Fruit fly (Drosophila melanogaster) whole organism, wandering third instar larva: ENCODE data around the gene Dbct.

Experiments used
- Abd-B ChIP-seq: fragments of >200 bp; optimal IDR thresholded peaks from 2 replicates; lab custom pipeline; 2017; ENCODE audit warnings: missing biosample characterization, missing genetic modification characterization
- CG32264 ChIP-seq: fragments of 200-800 bp; sonication (Bioruptor generic); optimal IDR thresholded peaks from 2 replicates; lab custom pipeline; 2016; ENCODE audit warnings: missing biosample characterization, missing genetic modification characterization
- CG9705 ChIP-seq: fragments of 200-800 bp; sonication (Bioruptor generic); optimal IDR thresholded peaks from 2 replicates; lab custom pipeline; 2018; ENCODE audit warnings: missing biosample characterization, mild to moderate bottlenecking, missing genetic modification characterization
- CrebA ChIP-seq: fragments of 200-800 bp; sonication (Bioruptor generic); optimal IDR thresholded peaks from 2 replicates; lab custom pipeline; 2016; ENCODE audit warnings: missing biosample characterization, mild to moderate bottlenecking, missing genetic modification characterization, borderline replicate concordance
- Dfd ChIP-seq: fragments of >200 bp; optimal IDR thresholded peaks from 2 replicates; lab custom pipeline; 2017; ENCODE audit warnings: missing biosample characterization, missing genetic modification characterization
- Dif ChIP-seq: fragments of 200-275, 200-300 bp; sonication (Bioruptor generic); optimal IDR thresholded peaks from 2 replicates; lab custom pipeline; 2018; ENCODE audit warnings: missing biosample characterization, missing genetic modification characterization; ENCODE audit not compliant: partially characterized antibody
- GATAd ChIP-seq: sonication (Bioruptor generic); optimal IDR thresholded peaks from 2 replicates; lab custom pipeline; 2016; ENCODE audit warnings: missing biosample characterization, missing genetic modification characterization
- HLH106 ChIP-seq: fragments of 200-800 bp; optimal IDR thresholded peaks from 3 replicates; lab custom pipeline; 2019; ENCODE audit warnings: missing biosample characterization, mild to moderate bottlenecking, missing genetic modification characterization, moderate library complexity
- Jra ChIP-seq: sonication (Bioruptor generic); optimal IDR thresholded peaks from 2 replicates; lab custom pipeline; 2016; ENCODE audit warnings: missing biosample characterization, missing genetic modification characterization
- Mio ChIP-seq: sonication (Bioruptor generic); optimal IDR thresholded peaks from 2 replicates; lab custom pipeline; 2016; ENCODE audit warnings: missing biosample characterization, missing genetic modification characterization
- Myc ChIP-seq: fragments of >200 bp; optimal IDR thresholded peaks from 2 replicates; lab custom pipeline; 2017
- OdsH ChIP-seq: fragments of 200-800 bp; sonication (Bioruptor generic); optimal IDR thresholded peaks from 2 replicates; lab custom pipeline; 2016; ENCODE audit warnings: missing biosample characterization, mild to moderate bottlenecking, missing genetic modification characterization
- Vsx2 ChIP-seq: fragments of 200-300, 225-300 bp; sonication (Bioruptor generic); optimal IDR thresholded peaks from 2 replicates; lab custom pipeline; 2018; ENCODE audit warnings: missing biosample characterization, missing genetic modification characterization; ENCODE audit not compliant: partially characterized antibody
- br ChIP-seq: fragments of 200-800 bp; sonication (Bioruptor generic); optimal IDR thresholded peaks from 2 replicates; lab custom pipeline; 2016; ENCODE audit warnings: missing biosample characterization, missing genetic modification characterization
- dl ChIP-seq, 2 experiments: fragments of 175-275, 200-275 bp in 1 of 2; fragments of 200-275 bp in 1 of 2; sonication (Bioruptor generic); optimal IDR thresholded peaks; lab custom pipeline; 2018; ENCODE audit warnings: mild to moderate bottlenecking in 2 of 2, missing biosample characterization in 2 of 2, missing genetic modification characterization in 2 of 2, moderate library complexity in 2 of 2; ENCODE audit not compliant: partially characterized antibody in 2 of 2, insufficient read depth in 1 of 2
- dmrt93B ChIP-seq: fragments of 200-800 bp; sonication (Bioruptor generic); optimal IDR thresholded peaks from 2 replicates; lab custom pipeline; 2018; ENCODE audit warnings: missing biosample characterization, mild to moderate bottlenecking, missing genetic modification characterization
- dsf ChIP-seq: sonication (Bioruptor generic); optimal IDR thresholded peaks from 2 replicates; lab custom pipeline; 2016; ENCODE audit warnings: missing biosample characterization, missing genetic modification characterization, borderline replicate concordance
- ey ChIP-seq: fragments of 200-800 bp; sonication (Bioruptor generic); optimal IDR thresholded peaks from 2 replicates; lab custom pipeline; 2016; ENCODE audit warnings: missing biosample characterization, missing genetic modification characterization
- foxo ChIP-seq, 2 experiments: fragments of 200-800 bp; sonication (Bioruptor generic); optimal IDR thresholded peaks; 2 replicates in 1 of 2; 3 replicates in 1 of 2; lab custom pipeline; 2016 to 2017; ENCODE audit warnings: missing biosample characterization in 2 of 2, missing genetic modification characterization in 2 of 2
- fru ChIP-seq: fragments of 200-800 bp; sonication (Bioruptor generic); optimal IDR thresholded peaks from 3 replicates; lab custom pipeline; 2016; ENCODE audit warnings: missing biosample characterization, mild to moderate bottlenecking, missing genetic modification characterization
- h ChIP-seq: fragments of 200-800 bp; sonication (Bioruptor generic); optimal IDR thresholded peaks from 3 replicates; lab custom pipeline; 2016; ENCODE audit warnings: missing biosample characterization, mild to moderate bottlenecking, missing genetic modification characterization
- jim ChIP-seq: fragments of 175-275, 200-325 bp; sonication (Bioruptor generic); optimal IDR thresholded peaks from 2 replicates; lab custom pipeline; 2016; ENCODE audit warnings: missing biosample characterization, mild to moderate bottlenecking, missing genetic modification characterization
- lola ChIP-seq: fragments of >200 bp; optimal IDR thresholded peaks from 2 replicates; lab custom pipeline; 2017; ENCODE audit warnings: missing biosample characterization, missing genetic modification characterization
- pan ChIP-seq: fragments of >200 bp; optimal IDR thresholded peaks from 2 replicates; lab custom pipeline; 2017
- psq ChIP-seq: fragments of 200-800 bp; sonication (Bioruptor generic); optimal IDR thresholded peaks from 3 replicates; lab custom pipeline; 2017; ENCODE audit warnings: missing biosample characterization, mild to moderate bottlenecking, missing genetic modification characterization, moderate library complexity
- rgr ChIP-seq: fragments of 200-800 bp; sonication (Bioruptor generic); optimal IDR thresholded peaks from 3 replicates; lab custom pipeline; 2016; ENCODE audit warnings: missing biosample characterization, mild to moderate bottlenecking, missing genetic modification characterization
- sage ChIP-seq: fragments of 200-800 bp; sonication (Bioruptor generic); optimal IDR thresholded peaks from 2 replicates; lab custom pipeline; 2016; ENCODE audit warnings: missing biosample characterization, mild to moderate bottlenecking, missing genetic modification characterization
- woc ChIP-seq: sonication (Bioruptor generic); optimal IDR thresholded peaks from 2 replicates; lab custom pipeline; 2016; ENCODE audit warnings: missing biosample characterization, mild to moderate bottlenecking, missing genetic modification characterization

Gene Dbct

DNA sequence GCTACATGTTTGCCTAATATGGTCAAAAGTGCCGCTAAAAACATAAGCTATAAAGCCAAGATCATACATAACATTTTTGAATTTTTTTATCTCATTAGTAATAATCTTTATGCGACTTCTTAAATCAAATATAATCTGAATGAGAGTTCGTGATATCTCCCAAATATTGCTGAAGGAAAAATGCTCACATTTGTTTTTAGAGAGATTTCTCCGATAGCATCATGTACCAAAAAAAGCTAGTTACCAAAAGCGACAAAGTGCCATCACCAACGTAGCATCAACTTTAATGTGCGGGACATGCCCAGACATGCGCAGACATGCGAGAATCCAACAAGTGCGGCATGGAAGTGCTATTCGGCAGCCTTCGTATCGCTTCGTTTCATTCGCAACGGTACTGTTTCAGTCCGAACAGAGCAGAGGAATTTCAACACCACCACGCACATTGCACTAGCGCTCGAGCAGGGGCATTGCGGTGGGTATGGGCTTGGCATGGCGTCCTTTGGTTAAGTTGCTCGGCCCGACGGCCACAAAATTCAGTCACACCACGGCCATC, 3.3 kb downstream of the Dbct start, which contains the start of gene Rab3-GEF:
Gene Rab3-GEF (plus strand): TSS at position 537 of the 553 bp plus-strand sequence.
- no peak for TF ChIP-seq GATAd (GFP tag; lab: Kevin White, UChicago)
- no peak for TF ChIP-seq Jra (GFP tag; lab: Kevin White, UChicago)
- TF ChIP-seq OdsH (GFP tag; lab: Kevin White, UChicago) = no peak

DNA sequence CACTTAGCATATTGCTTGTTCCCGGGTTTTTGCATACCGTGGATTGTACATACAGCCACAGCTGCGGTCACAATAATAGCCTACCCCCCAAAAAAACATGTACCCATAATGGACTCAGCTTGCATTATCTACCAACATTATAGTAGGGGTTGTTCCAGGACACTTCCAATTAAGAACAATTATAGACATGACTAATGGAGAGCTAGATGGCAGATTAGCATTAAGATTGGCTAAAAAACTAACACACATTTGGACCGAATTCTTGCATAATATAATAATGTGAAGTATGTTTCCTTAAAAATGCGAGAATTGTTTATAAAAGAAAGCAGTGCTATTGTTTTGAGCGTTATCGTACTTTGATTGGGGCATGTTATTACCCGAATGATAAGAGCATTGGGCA, 4.4 kb downstream of the Dbct start:
- TF ChIP-seq HLH106 (tag; lab: Kevin White, UChicago) (peak; percentile 30), dl (GFP tag; optimal IDR thresholded peaks at IDR 0.05; lab: Kevin White, UChicago; ENCODE audit: insufficient read depth in 1 of 2, partially characterized antibody in 2 of 2) (no peak), jim (GFP tag; lab: Kevin White, UChicago) (no peak), fru (GFP tag; lab: Kevin White, UChicago) (peak; percentile 27), lola (GFP tag; lab: Kevin White, UChicago) (no peak), Dif (GFP tag; lab: Kevin White, UChicago) (no peak)
- TF ChIP-seq, all 38 proteins: peak for 2

DNA sequence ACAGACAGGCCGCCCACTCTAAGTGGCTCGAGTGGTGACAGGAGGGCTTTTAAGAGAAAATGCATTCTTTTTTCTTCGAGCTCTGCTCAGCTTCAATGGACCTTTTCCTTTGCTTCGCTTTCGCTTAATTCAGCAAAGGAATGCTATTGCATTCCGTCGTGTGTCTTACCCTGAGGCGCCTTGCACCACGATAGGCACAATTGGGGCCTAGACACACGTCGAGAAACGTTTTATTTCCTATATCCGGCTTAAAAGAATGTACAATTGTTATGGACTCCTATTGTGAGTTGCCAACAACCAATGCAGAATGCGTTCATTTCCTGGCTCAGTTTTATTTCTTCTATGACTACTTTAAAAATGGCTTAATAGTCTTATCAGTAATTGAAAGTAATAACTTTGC, 5.2 kb downstream of the Dbct start:
- TF ChIP-seq CrebA (GFP tag; lab: Kevin White, UChicago) (no peak), Myc (lab: Kevin White, UChicago) (no peak), Vsx2 (peak; percentile 82)
- TF ChIP-seq, all 38 proteins: peak for 1

DNA sequence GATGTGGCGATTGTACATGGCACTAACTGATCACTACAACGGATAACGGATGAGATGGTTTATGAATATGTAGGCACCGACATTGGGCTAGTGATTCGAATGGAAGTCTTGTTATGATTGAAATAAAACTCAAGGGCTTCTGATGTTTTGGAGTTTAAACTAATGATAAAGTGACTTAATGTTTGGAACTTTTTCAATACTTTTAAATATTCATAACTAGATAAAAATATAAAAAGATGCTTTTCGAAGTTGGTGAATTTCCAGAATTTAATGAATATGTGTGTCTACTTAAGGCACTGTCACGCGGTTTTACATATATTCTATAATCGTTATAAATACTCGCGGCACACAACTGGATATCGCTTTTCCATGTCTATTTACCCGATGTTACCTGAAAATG, 10.0 kb downstream of the Dbct start, which contains the start of gene CG9072:
Gene CG9072 (minus strand): TSS at position 101 of the 400 bp plus-strand sequence.
- TF ChIP-seq Myc (lab: Kevin White, UChicago) = no peak
- TF ChIP-seq h = no peak
- TF ChIP-seq Mio (GFP tag; lab: Kevin White, UChicago) = no peak
- TF ChIP-seq CrebA (GFP tag; lab: Kevin White, UChicago) = no peak
- no peak for TF ChIP-seq OdsH (GFP tag; lab: Kevin White, UChicago)
- no peak for TF ChIP-seq woc
- no peak for TF ChIP-seq lola (GFP tag; lab: Kevin White, UChicago)
- TF ChIP-seq dmrt93B (GFP tag; lab: Kevin White, UChicago) = no peak
- TF ChIP-seq CG32264 (GFP tag; lab: Kevin White, UChicago) = no peak

DNA sequence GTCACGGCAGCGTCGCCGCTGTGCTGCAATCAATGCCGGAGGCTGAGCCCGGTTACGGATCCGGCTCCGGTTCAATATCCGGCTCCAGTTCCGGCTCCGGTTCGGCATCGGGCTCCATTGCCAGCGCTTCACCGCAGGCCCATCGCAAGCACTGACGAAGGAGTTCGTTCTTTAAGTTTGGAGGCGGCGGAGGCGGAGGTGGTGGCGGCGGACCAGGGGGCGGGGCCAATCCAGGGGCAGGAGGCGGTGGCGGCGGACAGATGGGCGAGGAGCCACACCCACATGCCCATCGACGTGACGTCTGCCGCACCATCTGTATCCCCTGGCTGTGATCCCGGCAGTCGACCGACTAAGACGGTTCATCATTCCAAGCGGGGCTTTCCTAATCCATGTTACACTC, 26.0 kb downstream of the Dbct start:
- TF ChIP-seq Dfd (GFP tag; lab: Kevin White, UChicago) (peak; percentile 98), dl (GFP tag; optimal IDR thresholded peaks at IDR 0.05; lab: Kevin White, UChicago; ENCODE audit: insufficient read depth in 1 of 2, partially characterized antibody in 2 of 2) (no peak)

DNA sequence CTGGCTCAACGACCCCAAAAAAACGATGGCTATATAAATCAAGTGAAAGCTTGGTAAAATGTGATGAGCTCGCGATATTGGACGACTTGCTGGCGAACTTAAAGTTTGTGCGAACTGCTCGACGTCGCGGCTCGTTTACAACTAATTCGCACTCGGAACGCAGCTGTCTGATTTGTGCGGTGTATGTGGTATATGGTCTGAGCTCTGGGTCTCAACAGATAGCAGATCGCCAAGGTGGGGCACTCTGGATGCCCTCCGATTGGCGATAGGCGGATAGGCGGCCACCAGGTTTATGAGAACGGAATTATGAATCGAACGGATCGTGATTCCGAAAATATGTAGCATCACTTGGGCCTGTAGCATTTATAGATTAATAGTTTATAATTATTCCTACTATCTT, 30.5 kb downstream of the Dbct start, which contains the start of gene Cyp4s3:
Gene Cyp4s3 (minus strand): TSS at position 146 of the 400 bp plus-strand sequence.
- TF ChIP-seq br (GFP tag; lab: Kevin White, UChicago) (no peak), CG9705 (GFP tag; lab: Kevin White, UChicago) (no peak), CG32264 (GFP tag; lab: Kevin White, UChicago) (no peak), jim (GFP tag; lab: Kevin White, UChicago) (no peak), pan (lab: Kevin White, UChicago) (no peak), Vsx2 (no peak), Dfd (GFP tag; lab: Kevin White, UChicago) (no peak), rgr (no peak), sage (GFP tag; lab: Kevin White, UChicago) (no peak), ey (no peak), Jra (GFP tag; lab: Kevin White, UChicago) (no peak), psq (GFP tag; lab: Kevin White, UChicago) (no peak), h (no peak), dsf (no peak), CrebA (GFP tag; lab: Kevin White, UChicago) (no peak), foxo (GFP tag; optimal IDR thresholded peaks at IDR 0.05; lab: Kevin White, UChicago) (no peak), Abd-B (GFP tag; lab: Kevin White, UChicago) (no peak), OdsH (GFP tag; lab: Kevin White, UChicago) (no peak)
